Worm (Caenorhabditis elegans): ENCODE results near the gene M106.8.

M106.8 gene

ce11 chrII:10840067-10840466, 3.4 kb downstream of the M106.8 start (continued):
- TF ChIP-seq lin-13 (GFP tag; optimal IDR thresholded peaks at IDR 0.05) = peak; percentile 84
- no peak for TF ChIP-seq nhr-84 (tag; optimal IDR thresholded peaks at IDR 0.05)
- TF ChIP-seq nhr-12 (tag; optimal IDR thresholded peaks at IDR 0.05) = no peak
- TF ChIP-seq fkh-10 (GFP tag; optimal IDR thresholded peaks at IDR 0.05) = peak; percentile 78
- peak; percentile 39 for TF ChIP-seq snpc-4 (tag; optimal IDR thresholded peaks at IDR 0.05)
- peak; percentile 23 for TF ChIP-seq nhr-237 (tag; optimal IDR thresholded peaks at IDR 0.05)
- peak; percentile 66 for TF ChIP-seq sox-4 (tag; optimal IDR thresholded peaks at IDR 0.05)
- TF ChIP-seq nhr-11 (tag; optimal IDR thresholded peaks at IDR 0.05) = no peak
- TF ChIP-seq unc-62 (GFP tag; optimal IDR thresholded peaks at IDR 0.05) = no peak
- TF ChIP-seq tlp-1 (tag; optimal IDR thresholded peaks at IDR 0.05) = no peak
- peak; percentile 84 for TF ChIP-seq tbx-2 (tag; optimal IDR thresholded peaks at IDR 0.05)
- peak; percentile 63 for TF ChIP-seq nhr-77 (tag; optimal IDR thresholded peaks at IDR 0.05)
- no peak for TF ChIP-seq pqm-1 (tag; optimal IDR thresholded peaks at IDR 0.05)
- TF ChIP-seq snu-23 (GFP tag; optimal IDR thresholded peaks at IDR 0.05) = peak; percentile 93
- peak; percentile 74 for TF ChIP-seq skn-1 (tag; optimal IDR thresholded peaks at IDR 0.05)
- TF ChIP-seq sup-37 (GFP tag; optimal IDR thresholded peaks at IDR 0.05) = no peak
- no peak for TF ChIP-seq efl-3 (GFP tag; optimal IDR thresholded peaks at IDR 0.05)
- TF ChIP-seq nhr-28 (tag; optimal IDR thresholded peaks at IDR 0.05) = no peak
- TF ChIP-seq zag-1 (tag; optimal IDR thresholded peaks at IDR 0.05) = no peak
- TF ChIP-seq sptf-1 (tag; optimal IDR thresholded peaks at IDR 0.05) = no peak
- peak; percentile 59; the same call in 1 of the 2 replicates for TF ChIP-seq ceh-88 (GFP tag; IDR thresholded peaks at IDR 0.05)
- no peak for TF ChIP-seq pag-3 (tag; optimal IDR thresholded peaks at IDR 0.05; ENCODE audit: borderline replicate concordance, insufficient read depth)
- TF ChIP-seq xbp-1 (tag; optimal IDR thresholded peaks at IDR 0.05) = peak; percentile 72
- no peak for TF ChIP-seq Y116A8C.19 (tag; optimal IDR thresholded peaks at IDR 0.05; ENCODE audit: borderline replicate concordance)
- TF ChIP-seq hlh-17 (GFP tag; optimal IDR thresholded peaks at IDR 0.05; ENCODE audit: borderline replicate concordance) = no peak
- TF ChIP-seq nhr-76 (tag; optimal IDR thresholded peaks at IDR 0.05) = peak; percentile 20
- peak; percentile 59 for TF ChIP-seq F16B12.6 (tag; optimal IDR thresholded peaks at IDR 0.05)
- peak; percentile 85 for TF ChIP-seq lin-14 (GFP tag; optimal IDR thresholded peaks at IDR 0.05)
- no peak for TF ChIP-seq hlh-4 (tag; optimal IDR thresholded peaks at IDR 0.05)
- no peak for TF ChIP-seq unc-30 (tag; optimal IDR thresholded peaks at IDR 0.05)
- TF ChIP-seq egl-13 (tag; optimal IDR thresholded peaks at IDR 0.05) = peak; percentile 63
- no peak for TF ChIP-seq ces-1 (GFP tag; optimal IDR thresholded peaks at IDR 0.05)
- peak; percentile 77 to 89 for TF ChIP-seq lin-35 (GFP tag; optimal IDR thresholded peaks at IDR 0.05)
- TF ChIP-seq pax-3 (tag; optimal IDR thresholded peaks at IDR 0.05) = peak; percentile 35
- peak; percentile 80 for TF ChIP-seq aly-2 (tag; optimal IDR thresholded peaks at IDR 0.05)
- TF ChIP-seq rnt-1 (tag; optimal IDR thresholded peaks at IDR 0.05) = peak; percentile 93
- TF ChIP-seq mep-1 (tag; optimal IDR thresholded peaks at IDR 0.05) = peak; percentile 82
- peak; percentile 58 for TF ChIP-seq ztf-4 (tag; optimal IDR thresholded peaks at IDR 0.05)
- TF ChIP-seq hpl-2 (GFP tag; optimal IDR thresholded peaks at IDR 0.05) = no peak

DNA sequence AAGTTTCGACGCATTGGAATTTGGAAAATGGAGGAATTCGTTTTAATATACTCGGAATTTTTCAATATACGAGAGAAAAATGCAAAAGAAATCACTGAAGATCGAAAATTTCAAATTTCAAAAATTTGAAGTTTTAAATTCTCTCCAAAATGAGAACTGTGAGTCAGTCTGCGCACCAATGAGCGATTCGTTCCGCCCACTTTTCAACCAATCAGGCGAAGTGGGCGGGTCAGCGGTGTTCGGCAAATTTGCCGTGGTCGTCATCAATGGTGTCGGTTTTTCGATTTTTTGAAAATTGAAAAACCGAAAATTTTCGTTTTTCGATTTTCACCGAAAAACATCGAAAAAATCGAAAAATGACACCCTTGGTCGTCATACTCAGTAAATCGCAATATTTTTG, 4.9 kb downstream of the M106.8 start:
- TF ChIP-seq nhr-84 (tag; optimal IDR thresholded peaks at IDR 0.05) = no peak

ce11 chrII:10834717-10835116, 8.7 kb downstream of the M106.8 start:
- TF ChIP-seq unc-30 (tag; optimal IDR thresholded peaks at IDR 0.05) (no peak), nhr-237 (tag; optimal IDR thresholded peaks at IDR 0.05) (no peak), unc-98 (GFP tag; IDR thresholded peaks at IDR 0.05) (no peak), mdl-1 (tag; optimal IDR thresholded peaks at IDR 0.05) (no peak), unc-62 (GFP tag; optimal IDR thresholded peaks at IDR 0.05) (no peak), ceh-82 (tag; optimal IDR thresholded peaks at IDR 0.05) (no peak), zip-4 (GFP tag; optimal IDR thresholded peaks at IDR 0.05) (no peak), efl-1 (optimal IDR thresholded peaks at IDR 0.05) (no peak), efl-1 (GFP tag; optimal IDR thresholded peaks at IDR 0.05 in 1 of 2) (no peak), ets-5 (GFP tag; IDR thresholded peaks at IDR 0.05) (no peak)

Data from whole organism, L1 larva.